Worm (Caenorhabditis elegans) whole organism, midembryonic: ENCODE results near the gene vap-1.

ENCODE experiments used
- T22C8.4 ChIP-seq: fragments of 200-800 bp; sonication (Bioruptor generic); IDR thresholded peaks from 2 replicates; pipeline ENCODE4 v1.3.6; 2022; ENCODE audit warnings: missing genetic modification characterization, missing compliant biosample characterization
- cog-1 ChIP-seq: sonication (generic microtip); optimal IDR thresholded peaks from 2 replicates; lab custom pipeline; 2016; ENCODE audit warnings: missing genetic modification characterization, missing compliant biosample characterization
- flt-1 ChIP-seq: fragments of 200-800 bp; sonication (Bioruptor generic); IDR thresholded peaks from 2 replicates; pipeline ENCODE4 v1.3.6; 2022; ENCODE audit warnings: missing genetic modification characterization, missing compliant biosample characterization
- klf-2 ChIP-seq: fragments of 200-800 bp; sonication (Bioruptor generic); conservative IDR thresholded peaks from 2 replicates; pipeline ENCODE4 v1.3.6; 2022; ENCODE audit warnings: missing genetic modification reagents, missing genetic modification characterization, missing compliant biosample characterization
- med-1 ChIP-seq: sonication (generic microtip); optimal IDR thresholded peaks from 2 replicates; lab custom pipeline; 2017; ENCODE audit warnings: missing genetic modification characterization, mild to moderate bottlenecking, missing compliant biosample characterization, antibody characterized with exemption, missing genetic modification reagents; ENCODE audit not compliant: insufficient read depth
- ref-1 ChIP-seq: fragments of 200-800 bp; sonication (Bioruptor generic); conservative IDR thresholded peaks from 2 replicates; pipeline ENCODE4 v1.3.6; 2022; ENCODE audit warnings: missing genetic modification reagents, missing genetic modification characterization, missing compliant biosample characterization
- tab-1 ChIP-seq: fragments of 200-800 bp; sonication (Bioruptor generic); IDR thresholded peaks from 2 replicates; pipeline ENCODE4 v1.3.6; 2022; ENCODE audit warnings: missing genetic modification characterization, missing compliant biosample characterization
- ztf-23 ChIP-seq: fragments of 200-800 bp; sonication (Bioruptor generic); IDR thresholded peaks from 2 replicates; pipeline ENCODE4 v1.3.6; 2022; ENCODE audit warnings: missing genetic modification reagents, missing genetic modification characterization, missing compliant biosample characterization
- ztf-29 ChIP-seq: fragments of 200-800 bp; sonication (Bioruptor generic); IDR thresholded peaks from 2 replicates; pipeline ENCODE4 v1.3.6; 2022; ENCODE audit warnings: missing genetic modification reagents, missing genetic modification characterization, missing compliant biosample characterization

The vap-1 gene

ce11 chrX:17378996-17379395 lies 17.4 kb downstream of the vap-1 start:
- TF ChIP-seq tab-1 (GFP tag; lab: Robert Waterston, UW) = no peak
- no peak for TF ChIP-seq T22C8.4 (GFP tag; lab: Robert Waterston, UW)
- TF ChIP-seq ztf-23 = no peak
- TF ChIP-seq ref-1 (GFP tag; lab: Robert Waterston, UW) = no peak
- TF ChIP-seq med-1 = no peak
- TF ChIP-seq klf-2 (GFP tag; lab: Robert Waterston, UW) = no peak
- no peak for TF ChIP-seq cog-1 (tag; lab: Kevin White, UChicago)
- no peak for TF ChIP-seq ztf-29 (GFP tag; lab: Robert Waterston, UW)
- no peak for TF ChIP-seq flt-1 (GFP tag; lab: Robert Waterston, UW)

- TF ChIP-seq med-1 = no peak
- TF ChIP-seq ztf-23 = no peak
- no peak for TF ChIP-seq cog-1 (tag; lab: Kevin White, UChicago)
- TF ChIP-seq flt-1 (GFP tag; lab: Robert Waterston, UW) = no peak
- no peak for TF ChIP-seq klf-2 (GFP tag; lab: Robert Waterston, UW)
- no peak for TF ChIP-seq ztf-29 (GFP tag; lab: Robert Waterston, UW)
Measured at ce11 chrX:17375877-17376276, 20.5 kb downstream of the vap-1 start.

- TF ChIP-seq cog-1 (tag; lab: Kevin White, UChicago) = no peak
- no peak for TF ChIP-seq med-1
- TF ChIP-seq klf-2 (GFP tag; lab: Robert Waterston, UW) = no peak
- no peak for TF ChIP-seq ztf-23
- no peak for TF ChIP-seq flt-1 (GFP tag; lab: Robert Waterston, UW)
- TF ChIP-seq T22C8.4 (GFP tag; lab: Robert Waterston, UW) = no peak
- no peak for TF ChIP-seq tab-1 (GFP tag; lab: Robert Waterston, UW)
- no peak for TF ChIP-seq ztf-29 (GFP tag; lab: Robert Waterston, UW)
Measured at ce11 chrX:17374534-17374933, 21.8 kb downstream of the vap-1 start, which contains the start of gene F10D7.3. Gene F10D7.3, minus strand, starts transcription at chrX:17374634.

- TF ChIP-seq klf-2 (GFP tag; lab: Robert Waterston, UW) = no peak
- no peak for TF ChIP-seq ztf-23
- no peak for TF ChIP-seq tab-1 (GFP tag; lab: Robert Waterston, UW)
- TF ChIP-seq cog-1 (tag; lab: Kevin White, UChicago) = no peak
- no peak for TF ChIP-seq T22C8.4 (GFP tag; lab: Robert Waterston, UW)
- TF ChIP-seq ref-1 (GFP tag; lab: Robert Waterston, UW) = no peak
- TF ChIP-seq med-1 = no peak
- TF ChIP-seq ztf-29 (GFP tag; lab: Robert Waterston, UW) = no peak
- no peak for TF ChIP-seq flt-1 (GFP tag; lab: Robert Waterston, UW)
Measured at ce11 chrX:17373955-17374354, 22.4 kb downstream of the vap-1 start.

- no peak for TF ChIP-seq tab-1 (GFP tag; lab: Robert Waterston, UW)
- TF ChIP-seq med-1 = no peak
- no peak for TF ChIP-seq ztf-29 (GFP tag; lab: Robert Waterston, UW)
- TF ChIP-seq T22C8.4 (GFP tag; lab: Robert Waterston, UW) = no peak
- TF ChIP-seq klf-2 (GFP tag; lab: Robert Waterston, UW) = no peak
- TF ChIP-seq cog-1 (tag; lab: Kevin White, UChicago) = no peak
- no peak for TF ChIP-seq ref-1 (GFP tag; lab: Robert Waterston, UW)
Measured at ce11 chrX:17369514-17369913, 26.8 kb downstream of the vap-1 start.

- TF ChIP-seq ztf-29 (GFP tag; lab: Robert Waterston, UW) (no peak), tab-1 (GFP tag; lab: Robert Waterston, UW) (no peak), T22C8.4 (GFP tag; lab: Robert Waterston, UW) (no peak), med-1 (no peak), klf-2 (GFP tag; lab: Robert Waterston, UW) (no peak), cog-1 (tag; lab: Kevin White, UChicago) (no peak), ref-1 (GFP tag; lab: Robert Waterston, UW) (no peak), flt-1 (GFP tag; lab: Robert Waterston, UW) (no peak)
Measured at ce11 chrX:17368542-17368941, 27.8 kb downstream of the vap-1 start, which contains the start of gene mfsd-10. Gene mfsd-10, minus strand, starts transcription at chrX:17368642.

- TF ChIP-seq ztf-23 (no peak), cog-1 (tag; lab: Kevin White, UChicago) (no peak), klf-2 (GFP tag; lab: Robert Waterston, UW) (no peak)
Measured at ce11 chrX:17363491-17363890, 32.9 kb downstream of the vap-1 start.

ce11 chrX:17362529-17362928 lies 33.8 kb downstream of the vap-1 start, which contains the start of gene F10D7.11:
Gene F10D7.11, plus strand, starts transcription at chrX:17362829.
- TF ChIP-seq ztf-29 (GFP tag; lab: Robert Waterston, UW) (no peak), tab-1 (GFP tag; lab: Robert Waterston, UW) (no peak), cog-1 (tag; lab: Kevin White, UChicago) (no peak), med-1 (no peak), T22C8.4 (GFP tag; lab: Robert Waterston, UW) (no peak), ztf-23 (no peak), klf-2 (GFP tag; lab: Robert Waterston, UW) (no peak), flt-1 (GFP tag; lab: Robert Waterston, UW) (no peak), ref-1 (GFP tag; lab: Robert Waterston, UW) (no peak)

- TF ChIP-seq med-1 = no peak
- TF ChIP-seq flt-1 (GFP tag; lab: Robert Waterston, UW) = no peak
- no peak for TF ChIP-seq ztf-29 (GFP tag; lab: Robert Waterston, UW)
- TF ChIP-seq cog-1 (tag; lab: Kevin White, UChicago) = no peak
- no peak for TF ChIP-seq ref-1 (GFP tag; lab: Robert Waterston, UW)
- no peak for TF ChIP-seq klf-2 (GFP tag; lab: Robert Waterston, UW)
- TF ChIP-seq tab-1 (GFP tag; lab: Robert Waterston, UW) = no peak
- TF ChIP-seq ztf-23 = no peak
- no peak for TF ChIP-seq T22C8.4 (GFP tag; lab: Robert Waterston, UW)
Measured at ce11 chrX:17359452-17359851, 36.9 kb downstream of the vap-1 start, which contains the start of gene npr-36. Gene npr-36, plus strand, starts transcription at chrX:17359752.

ce11 chrX:17356748-17357147 lies 39.6 kb downstream of the vap-1 start:
- TF ChIP-seq T22C8.4 (GFP tag; lab: Robert Waterston, UW) (no peak), tab-1 (GFP tag; lab: Robert Waterston, UW) (no peak), flt-1 (GFP tag; lab: Robert Waterston, UW) (no peak), med-1 (no peak), cog-1 (tag; lab: Kevin White, UChicago) (no peak), klf-2 (GFP tag; lab: Robert Waterston, UW) (no peak), ztf-23 (no peak), ztf-29 (GFP tag; lab: Robert Waterston, UW) (no peak), ref-1 (GFP tag; lab: Robert Waterston, UW) (no peak)
